Fruit fly (Drosophila melanogaster): ENCODE data around the gene CG33644.

The CG33644 gene

dm6 chr2L:13514262-13514937 is 17.5 kb upstream of the CG33644 start (continued):
- TF ChIP-seq CG9817 (tag; optimal IDR thresholded peaks at IDR 0.05) (peak; percentile 82), CG9876 (GFP tag; optimal IDR thresholded peaks at IDR 0.05) (no peak), pb (GFP tag; optimal IDR thresholded peaks at IDR 0.05) (no peak), grau (tag; optimal IDR thresholded peaks at IDR 0.05) (peak; percentile 74), odd (GFP tag; optimal IDR thresholded peaks at IDR 0.05) (peak; percentile 37), repo (GFP tag; optimal IDR thresholded peaks at IDR 0.05) (no peak), CG2202 (tag; optimal IDR thresholded peaks at IDR 0.05) (no peak), CG18599 (GFP tag; optimal IDR thresholded peaks at IDR 0.05) (peak; percentile 59), ato (GFP tag; IDR thresholded peaks at IDR 0.05; ENCODE audit: partially characterized antibody) (0 out of 2 replicates have a peak, but pooled peaks have one; percentile 12), CG11093 (GFP tag; IDR thresholded peaks at IDR 0.05) (0 out of 3 replicates have a peak, but pooled peaks have one; percentile 6), PHDP (tag; optimal IDR thresholded peaks at IDR 0.05) (peak; percentile 51), Jarid2 (GFP tag; optimal IDR thresholded peaks at IDR 0.05) (no peak), CG9215 (GFP tag; IDR thresholded peaks at IDR 0.05) (peak; percentile 62), Mrtf (GFP tag; IDR thresholded peaks at IDR 0.05) (peak; percentile 24; the same call in 2 of the 3 replicates), dmrt99B (tag; optimal IDR thresholded peaks at IDR 0.05) (peak; percentile 18), Hmr (GFP tag; optimal IDR thresholded peaks at IDR 0.05) (peak; percentile 80), Rfx (GFP tag; IDR thresholded peaks at IDR 0.05) (peak; percentile 79), CG16813 (GFP tag; IDR thresholded peaks at IDR 0.05; ENCODE audit: partially characterized antibody) (no peak), luna (GFP tag; optimal IDR thresholded peaks at IDR 0.05) (no peak), CG17385 (GFP tag; optimal IDR thresholded peaks at IDR 0.05) (peak; percentile 58), Oli (tag; optimal IDR thresholded peaks at IDR 0.05) (peak; percentile 64), CG43689 (GFP tag; IDR thresholded peaks at IDR 0.05) (peak; percentile 68), Fer2 (tag; optimal IDR thresholded peaks at IDR 0.05) (peak; percentile 29), wek (GFP tag; optimal IDR thresholded peaks at IDR 0.05) (peak; percentile 24), croc (GFP tag; conservative IDR thresholded peaks at IDR 0.05) (peak; percentile 41; the same call in 1 of the 3 replicates), CG13287 (GFP tag; IDR thresholded peaks at IDR 0.05; ENCODE audit: partially characterized antibody) (peak; percentile 45), esg (GFP tag; conservative IDR thresholded peaks at IDR 0.05) (peak; percentile 73), E2f2 (GFP tag; IDR thresholded peaks at IDR 0.05) (peak; percentile 45; the same call in 1 of the 2 replicates), CG33557 (GFP tag; optimal IDR thresholded peaks at IDR 0.05) (no peak), HLH54F (GFP tag; optimal IDR thresholded peaks at IDR 0.05) (peak; percentile 49), chn (GFP tag; optimal IDR thresholded peaks at IDR 0.05) (no peak), CG9609 (GFP tag; optimal IDR thresholded peaks at IDR 0.05) (no peak), Usf (GFP tag; optimal IDR thresholded peaks at IDR 0.05) (peak; percentile 71), chif (GFP tag; optimal IDR thresholded peaks at IDR 0.05) (peak in 1 of 2 experiments; percentile 30), CG4328 (GFP tag; optimal IDR thresholded peaks at IDR 0.05) (peak; percentile 54), Lhr (GFP tag; optimal IDR thresholded peaks at IDR 0.05) (peak; percentile 5), CG7357 (GFP tag; IDR thresholded peaks at IDR 0.05) (peak; percentile 50; the same call in 1 of the 3 replicates), CG9437 (GFP tag; optimal IDR thresholded peaks at IDR 0.05) (peak; percentile 57), CG10274 (GFP tag; optimal IDR thresholded peaks at IDR 0.05) (peak; percentile 34), CG12391 (tag; optimal IDR thresholded peaks at IDR 0.05) (peak; percentile 47), E2f1 (GFP tag; IDR thresholded peaks at IDR 0.05) (peak; percentile 47), grn (GFP tag; optimal IDR thresholded peaks at IDR 0.05) (no peak), CG12659 (GFP tag; optimal IDR thresholded peaks at IDR 0.05) (peak; percentile 62), gem (tag; optimal IDR thresholded peaks at IDR 0.05) (peak; percentile 74), slbo (GFP tag; IDR thresholded peaks at IDR 0.05) (peak; percentile 84), ATbp (GFP tag; optimal IDR thresholded peaks at IDR 0.05) (peak; percentile 48), cwo (GFP tag; optimal IDR thresholded peaks at IDR 0.05) (peak; percentile 92), ttk (GFP tag; IDR thresholded peaks at IDR 0.05) (peak; percentile 64)

Measured in whole organism, embryonic.